Worm (Caenorhabditis elegans): ENCODE results near the gene C54G10.1.

Gene C54G10.1

ce11 chrV:14597681-14598184 is 43.2 kb upstream of the C54G10.1 start, which contains the start of gene R11H6.2:
Gene R11H6.2 (plus strand): TSS chrV:14598006.
- TF ChIP-seq odd-2 (tag; optimal IDR thresholded peaks at IDR 0.05): no peak
- TF ChIP-seq pat-9 (tag; optimal IDR thresholded peaks at IDR 0.05): no peak
- TF ChIP-seq ref-2 (tag; optimal IDR thresholded peaks at IDR 0.05): no peak
- no peak for TF ChIP-seq ceh-45 (GFP tag; IDR thresholded peaks at IDR 0.05)
- TF ChIP-seq mec-3 (tag; optimal IDR thresholded peaks at IDR 0.05; ENCODE audit: borderline replicate concordance): no peak
- TF ChIP-seq unc-3 (GFP tag; conservative IDR thresholded peaks at IDR 0.05): no peak
- TF ChIP-seq unc-3 (tag; optimal IDR thresholded peaks at IDR 0.05): no peak
- no peak for TF ChIP-seq ets-4 (tag; optimal IDR thresholded peaks at IDR 0.05)
- no peak for TF ChIP-seq K02D7.2 (tag; optimal IDR thresholded peaks at IDR 0.05)
- TF ChIP-seq pqm-1 (tag; optimal IDR thresholded peaks at IDR 0.05): no peak
- TF ChIP-seq unc-42 (tag; optimal IDR thresholded peaks at IDR 0.05): no peak
- TF ChIP-seq ceh-9 (tag; optimal IDR thresholded peaks at IDR 0.05): no peak
- no peak for TF ChIP-seq T23F11.4 (GFP tag; optimal IDR thresholded peaks at IDR 0.05)

ce11 chrV:14599972-14600371 is 40.9 kb upstream of the C54G10.1 start, which contains the start of gene glb-22:
Gene glb-22 (plus strand): TSS chrV:14600272.
- TF ChIP-seq lim-6 (tag; optimal IDR thresholded peaks at IDR 0.05): no peak
- TF ChIP-seq fax-1 (tag; optimal IDR thresholded peaks at IDR 0.05): no peak
- TF ChIP-seq sox-2 (GFP tag; IDR thresholded peaks at IDR 0.05): no peak
- no peak for TF ChIP-seq ets-4 (tag; optimal IDR thresholded peaks at IDR 0.05)
- TF ChIP-seq fkh-10 (GFP tag; optimal IDR thresholded peaks at IDR 0.05): no peak
- no peak for TF ChIP-seq T23F11.4 (GFP tag; optimal IDR thresholded peaks at IDR 0.05)
- no peak for TF ChIP-seq unc-3 (GFP tag; conservative IDR thresholded peaks at IDR 0.05)
- no peak for TF ChIP-seq unc-3 (tag; optimal IDR thresholded peaks at IDR 0.05)
- no peak for TF ChIP-seq madf-2 (tag; optimal IDR thresholded peaks at IDR 0.05)
- no peak for TF ChIP-seq nhr-11 (tag; optimal IDR thresholded peaks at IDR 0.05)
- TF ChIP-seq pag-3 (tag; optimal IDR thresholded peaks at IDR 0.05; ENCODE audit: borderline replicate concordance): no peak
- TF ChIP-seq dve-1 (tag; optimal IDR thresholded peaks at IDR 0.05): no peak
- TF ChIP-seq ceh-31 (tag; optimal IDR thresholded peaks at IDR 0.05): no peak
- TF ChIP-seq hlh-30 (tag; optimal IDR thresholded peaks at IDR 0.05; ENCODE audit: insufficient read depth): no peak
- TF ChIP-seq ceh-2 (tag; optimal IDR thresholded peaks at IDR 0.05): no peak
- no peak for TF ChIP-seq ztf-16 (tag; optimal IDR thresholded peaks at IDR 0.05)
- no peak for TF ChIP-seq che-1 (tag; optimal IDR thresholded peaks at IDR 0.05)
- no peak for TF ChIP-seq elt-2 (tag; optimal IDR thresholded peaks at IDR 0.05)
- no peak for TF ChIP-seq ceh-45 (GFP tag; IDR thresholded peaks at IDR 0.05)

ce11 chrV:14603755-14604154 is 37.1 kb upstream of the C54G10.1 start:
- TF ChIP-seq hlh-6 (tag; optimal IDR thresholded peaks at IDR 0.05): no peak
- no peak for TF ChIP-seq fax-1 (tag; optimal IDR thresholded peaks at IDR 0.05)
- TF ChIP-seq npax-4 (tag; optimal IDR thresholded peaks at IDR 0.05): no peak
- TF ChIP-seq eyg-1 (tag; optimal IDR thresholded peaks at IDR 0.05): no peak

ce11 chrV:14609643-14610042 is 31.3 kb upstream of the C54G10.1 start, which contains the start of gene R11H6.4:
Gene R11H6.4 (plus strand): TSS chrV:14609943.
- TF ChIP-seq hlh-15 (tag; optimal IDR thresholded peaks at IDR 0.05): no peak
- TF ChIP-seq dmd-4 (tag; optimal IDR thresholded peaks at IDR 0.05; ENCODE audit: borderline replicate concordance): no peak
- no peak for TF ChIP-seq fax-1 (tag; optimal IDR thresholded peaks at IDR 0.05)

ce11 chrV:14610781-14611180 is 30.1 kb upstream of the C54G10.1 start:
- TF ChIP-seq odd-2 (tag; optimal IDR thresholded peaks at IDR 0.05) (no peak), unc-55 (GFP tag; optimal IDR thresholded peaks at IDR 0.05) (no peak), C38D4.7 (GFP tag; optimal IDR thresholded peaks at IDR 0.05) (no peak), eyg-1 (tag; optimal IDR thresholded peaks at IDR 0.05) (no peak), nhr-11 (tag; optimal IDR thresholded peaks at IDR 0.05) (no peak), C08G9.2 (tag; optimal IDR thresholded peaks at IDR 0.05) (no peak), elt-4 (tag; optimal IDR thresholded peaks at IDR 0.05) (no peak), ceh-34 (tag; optimal IDR thresholded peaks at IDR 0.05) (no peak), lin-11 (tag; optimal IDR thresholded peaks at IDR 0.05) (no peak), pha-2 (tag; optimal IDR thresholded peaks at IDR 0.05) (no peak), npax-4 (tag; optimal IDR thresholded peaks at IDR 0.05) (no peak), syd-9 (tag; optimal IDR thresholded peaks at IDR 0.05) (no peak), F13H6.1 (tag; optimal IDR thresholded peaks at IDR 0.05) (no peak), hlh-6 (tag; optimal IDR thresholded peaks at IDR 0.05) (no peak), gmeb-2 (tag; optimal IDR thresholded peaks at IDR 0.05) (no peak)
